Worm (Caenorhabditis elegans) whole organism, L1 larva: Measurements from ENCODE around the gene C45G9.14.

ENCODE experiments used
- C16A3.4 ChIP-seq: fragments of 150-350 bp; optimal IDR thresholded peaks from 2 replicates; lab custom pipeline; 2014; ENCODE audit warnings: missing biosample characterization, missing genetic modification characterization
- aha-1 ChIP-seq: fragments of 150-350 bp; optimal IDR thresholded peaks from 2 replicates; lab custom pipeline; 2014; ENCODE audit warnings: missing biosample characterization, missing genetic modification characterization
- aly-2 ChIP-seq: fragments of 150-350 bp; optimal IDR thresholded peaks from 2 replicates; lab custom pipeline; 2014; ENCODE audit warnings: missing biosample characterization, missing genetic modification characterization
- ceh-82 ChIP-seq, 3 experiments: fragments of 150-350 bp in 1 of 3; sonication (generic microtip) in 2 of 3; optimal IDR thresholded peaks; 2 replicates each; lab custom pipeline; 2014 to 2017; ENCODE audit warnings: missing biosample characterization in 3 of 3, missing genetic modification characterization in 3 of 3
- dsc-1 ChIP-seq: sonication (generic microtip); optimal IDR thresholded peaks from 2 replicates; lab custom pipeline; 2016; ENCODE audit warnings: mild to moderate bottlenecking, missing genetic modification characterization, missing compliant biosample characterization
- efl-1 ChIP-seq, 4 experiments: fragments of 150-350 bp; optimal IDR thresholded peaks in 3 of 4; peaks in 1 of 4; 1 replicate in 1 of 4; 2 replicates in 3 of 4; lab custom pipeline; 2014; ENCODE audit warnings: missing biosample characterization in 2 of 4, missing genetic modification characterization in 2 of 4, missing genetic modification reagents in 2 of 4
- efl-3 ChIP-seq: fragments of 200-800 bp; sonication (Bioruptor generic); optimal IDR thresholded peaks from 2 replicates; lab custom pipeline; 2018; ENCODE audit warnings: mild to moderate bottlenecking, missing genetic modification characterization, missing compliant biosample characterization
- egl-13 ChIP-seq: sonication (generic microtip); optimal IDR thresholded peaks from 2 replicates; lab custom pipeline; 2016; ENCODE audit warnings: missing genotype, missing genetic modification reagents, missing genetic modification characterization, missing compliant biosample characterization
- elt-2 ChIP-seq: sonication (generic microtip); optimal IDR thresholded peaks from 2 replicates; lab custom pipeline; 2016; ENCODE audit warnings: missing genetic modification characterization, mild to moderate bottlenecking, inconsistent platforms, missing compliant biosample characterization, missing genetic modification reagents
- elt-3 ChIP-seq, 6 experiments: fragments of 150-350 bp in 1 of 6; sonication (generic microtip); optimal IDR thresholded peaks; 2 replicates each; lab custom pipeline; 2017 to 2018; ENCODE audit warnings: missing biosample characterization in 6 of 6, missing genetic modification characterization in 6 of 6, inconsistent platforms in 1 of 6
- fkh-10 ChIP-seq: sonication (generic microtip); optimal IDR thresholded peaks from 2 replicates; lab custom pipeline; 2017; ENCODE audit warnings: missing biosample characterization, missing genetic modification reagents, missing genetic modification characterization
- fkh-4 ChIP-seq: sonication (generic microtip); optimal IDR thresholded peaks from 2 replicates; lab custom pipeline; 2016; ENCODE audit warnings: missing compliant biosample characterization, missing genetic modification characterization, borderline replicate concordance
- fos-1 ChIP-seq: fragments of 150-350 bp; optimal IDR thresholded peaks from 2 replicates; lab custom pipeline; 2014; ENCODE audit warnings: missing biosample characterization, missing genetic modification characterization
- hpl-2 ChIP-seq: fragments of 150-350 bp; optimal IDR thresholded peaks from 2 replicates; lab custom pipeline; 2014; ENCODE audit warnings: missing biosample characterization, missing genetic modification reagents, missing genetic modification characterization
- lin-13 ChIP-seq: fragments of 150-350 bp; optimal IDR thresholded peaks from 2 replicates; lab custom pipeline; 2014; ENCODE audit warnings: missing biosample characterization, missing genetic modification reagents, missing genetic modification characterization
- lin-14 ChIP-seq: fragments of 200-800 bp; sonication (Bioruptor generic); optimal IDR thresholded peaks from 2 replicates; lab custom pipeline; 2018; ENCODE audit warnings: mild to moderate bottlenecking, missing genetic modification characterization, moderate library complexity, missing compliant biosample characterization
- lin-39 ChIP-seq: fragments of 150-350 bp; optimal IDR thresholded peaks from 2 replicates; lab custom pipeline; 2014; ENCODE audit warnings: missing biosample characterization, missing genetic modification reagents, missing genetic modification characterization
- lsy-2 ChIP-seq, 2 experiments: fragments of 150-350 bp; optimal IDR thresholded peaks; 2 replicates each; lab custom pipeline; 2014; ENCODE audit warnings: missing biosample characterization in 2 of 2, missing genetic modification characterization in 2 of 2
- mab-9 ChIP-seq: fragments of 200-800 bp; sonication (Bioruptor generic); IDR thresholded peaks from 2 replicates; pipeline ENCODE4 v1.3.6; 2022; ENCODE audit warnings: missing genetic modification reagents, missing genetic modification characterization, missing compliant biosample characterization
- mdl-1 ChIP-seq, 2 experiments: fragments of 150-350 bp; optimal IDR thresholded peaks; 2 replicates each; lab custom pipeline; 2014 to 2017; ENCODE audit warnings: missing biosample characterization in 2 of 2, missing genetic modification characterization in 2 of 2, inconsistent platforms in 1 of 2
- mef-2 ChIP-seq: fragments of 150-350 bp; optimal IDR thresholded peaks from 2 replicates; lab custom pipeline; 2014; ENCODE audit warnings: missing biosample characterization, missing genetic modification characterization
- mep-1 ChIP-seq: fragments of 150-350 bp; optimal IDR thresholded peaks from 2 replicates; lab custom pipeline; 2014; ENCODE audit warnings: missing biosample characterization, missing genetic modification characterization
- nhr-19 ChIP-seq: fragments of 200-800 bp; sonication (Bioruptor generic); conservative IDR thresholded peaks from 2 replicates; pipeline ENCODE4 v1.3.6; 2022; ENCODE audit warnings: missing genetic modification characterization, missing compliant biosample characterization
- nhr-20 ChIP-seq: sonication (generic microtip); optimal IDR thresholded peaks from 2 replicates; lab custom pipeline; 2016; ENCODE audit warnings: mild to moderate bottlenecking, missing genetic modification characterization, missing compliant biosample characterization
- nhr-237 ChIP-seq: fragments of 150-350 bp; optimal IDR thresholded peaks from 2 replicates; lab custom pipeline; 2014; ENCODE audit warnings: missing biosample characterization, missing genetic modification characterization
- nhr-47 ChIP-seq: sonication (generic microtip); optimal IDR thresholded peaks from 2 replicates; lab custom pipeline; 2016; ENCODE audit warnings: mild to moderate bottlenecking, missing genetic modification characterization, moderate library complexity, missing compliant biosample characterization
- nhr-71 ChIP-seq: sonication (generic microtip); optimal IDR thresholded peaks from 2 replicates; lab custom pipeline; 2016; ENCODE audit warnings: mild to moderate bottlenecking, missing genetic modification characterization, moderate library complexity, missing compliant biosample characterization
- nhr-76 ChIP-seq: sonication (generic microtip); optimal IDR thresholded peaks from 2 replicates; lab custom pipeline; 2017; ENCODE audit warnings: missing biosample characterization, missing genetic modification characterization
- nhr-90 ChIP-seq: sonication (generic microtip); optimal IDR thresholded peaks from 2 replicates; lab custom pipeline; 2016; ENCODE audit warnings: mild to moderate bottlenecking, missing genetic modification characterization, missing compliant biosample characterization; ENCODE audit not compliant: poor library complexity
- pax-3 ChIP-seq: fragments of 200-800 bp; sonication (Bioruptor generic); optimal IDR thresholded peaks from 2 replicates; lab custom pipeline; 2018; ENCODE audit warnings: mild to moderate bottlenecking, missing genetic modification characterization, moderate library complexity, missing compliant biosample characterization
- snpc-4 ChIP-seq: fragments of 150-350 bp; optimal IDR thresholded peaks from 2 replicates; lab custom pipeline; 2014; ENCODE audit warnings: missing biosample characterization, missing genetic modification characterization
- snu-23 ChIP-seq: sonication (generic microtip); optimal IDR thresholded peaks from 2 replicates; lab custom pipeline; 2016; ENCODE audit warnings: missing genetic modification characterization, missing compliant biosample characterization
- sptf-1 ChIP-seq: fragments of 150-350 bp; optimal IDR thresholded peaks from 2 replicates; lab custom pipeline; 2014; ENCODE audit warnings: missing biosample characterization, missing genetic modification characterization
- swsn-7 ChIP-seq: sonication (generic microtip); optimal IDR thresholded peaks from 2 replicates; lab custom pipeline; 2016; ENCODE audit warnings: missing genetic modification characterization, missing compliant biosample characterization
- tbx-2 ChIP-seq: sonication (generic microtip); optimal IDR thresholded peaks from 2 replicates; lab custom pipeline; 2016; ENCODE audit warnings: missing genetic modification characterization, missing compliant biosample characterization
- tlp-1 ChIP-seq: fragments of 150-350 bp; optimal IDR thresholded peaks from 2 replicates; lab custom pipeline; 2014; ENCODE audit warnings: missing biosample characterization, missing genetic modification characterization
- unc-130 ChIP-seq: fragments of 150-350 bp; optimal IDR thresholded peaks from 2 replicates; lab custom pipeline; 2017; ENCODE audit warnings: missing biosample characterization, missing genetic modification characterization, inconsistent platforms
- unc-30 ChIP-seq: sonication (generic microtip); optimal IDR thresholded peaks from 2 replicates; lab custom pipeline; 2017; ENCODE audit warnings: missing biosample characterization, missing genetic modification characterization
- unc-98 ChIP-seq: fragments of 200-800 bp; sonication (Bioruptor generic); IDR thresholded peaks from 2 replicates; pipeline ENCODE4 v1.3.6; 2022; ENCODE audit warnings: missing genetic modification characterization, missing compliant biosample characterization
- ztf-4 ChIP-seq: fragments of 150-350 bp; optimal IDR thresholded peaks from 2 replicates; lab custom pipeline; 2014; ENCODE audit warnings: missing biosample characterization, missing genetic modification characterization

C45G9.14 gene

DNA sequence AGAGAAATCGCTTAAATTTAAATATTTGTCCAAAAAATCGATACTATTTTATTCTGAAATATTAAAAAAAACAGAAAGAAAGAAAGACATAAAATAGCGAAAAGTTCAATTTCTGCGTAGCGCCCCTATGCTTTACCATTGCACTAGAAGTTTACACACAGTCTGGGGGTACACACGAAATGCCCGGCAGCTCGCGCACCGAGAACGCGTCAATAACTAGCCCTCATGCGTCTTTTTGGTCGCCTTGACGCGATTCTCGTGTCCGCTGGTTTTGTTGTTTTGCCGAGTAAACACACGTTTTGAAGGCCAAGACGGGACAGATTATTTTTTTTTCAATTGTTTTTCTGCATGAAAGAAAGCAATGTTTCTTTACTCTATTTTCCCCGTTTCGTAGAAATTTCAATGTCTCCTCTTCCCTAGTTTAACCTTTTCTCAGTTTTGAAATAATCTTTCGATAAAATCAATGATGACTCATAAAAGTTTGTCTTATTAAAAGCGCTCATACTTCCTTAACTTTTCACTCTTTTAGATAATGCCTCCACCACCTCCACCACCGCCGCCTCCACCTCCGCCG lies 26.6 kb upstream of the C45G9.14 start, which contains the start of gene wip-1 (continued):
- peak; percentile 61 for TF ChIP-seq nhr-76 (tag; lab: Kevin White, UChicago)
- peak in 5 of 6 experiments; percentile 48 to 96 (median 90) for TF ChIP-seq elt-3 (tag; optimal IDR thresholded peaks at IDR 0.05; lab: Kevin White, UChicago)
- peak; percentile 100 for TF ChIP-seq unc-130 (tag; lab: Kevin White, UChicago)
- TF ChIP-seq efl-1 (optimal IDR thresholded peaks at IDR 0.05; lab: Kevin White, UChicago) = peak; percentile 94 to 95
- TF ChIP-seq efl-1 (GFP tag; optimal IDR thresholded peaks at IDR 0.05 in 1 of 2; lab: Kevin White, UChicago) = peak; percentile 86 to 99
- TF ChIP-seq nhr-237 (tag; lab: Kevin White, UChicago) = peak; percentile 94
- TF ChIP-seq mab-9 (GFP tag; lab: Robert Waterston, UW) = peak; percentile 89
- peak; percentile 99 for TF ChIP-seq mep-1 (tag; lab: Kevin White, UChicago)
- no peak for TF ChIP-seq tlp-1 (tag; lab: Kevin White, UChicago)
- peak; percentile 62 for TF ChIP-seq fkh-4 (tag; lab: Kevin White, UChicago)
- peak; percentile 86 for TF ChIP-seq lin-39
- peak; percentile 95 for TF ChIP-seq egl-13 (tag; lab: Kevin White, UChicago)
- peak; percentile 94 for TF ChIP-seq fos-1
- peak; percentile 99 for TF ChIP-seq nhr-47 (tag; lab: Kevin White, UChicago)
- TF ChIP-seq snu-23 (GFP tag; lab: Kevin White, UChicago) = peak; percentile 99
- no peak for TF ChIP-seq unc-30
- peak; percentile 98 for TF ChIP-seq dsc-1 (tag; lab: Kevin White, UChicago)
- TF ChIP-seq nhr-90 (tag; lab: Kevin White, UChicago) = peak; percentile 99
- TF ChIP-seq aly-2 (tag; lab: Kevin White, UChicago) = peak; percentile 88
- TF ChIP-seq nhr-20 (tag; lab: Kevin White, UChicago) = peak; percentile 99
- peak; percentile 99 for TF ChIP-seq tbx-2 (tag; lab: Kevin White, UChicago)
- TF ChIP-seq nhr-19 (GFP tag; lab: Robert Waterston, UW) = peak; percentile 98
- peak; percentile 90 for TF ChIP-seq hpl-2 (GFP tag; lab: Kevin White, UChicago)
- TF ChIP-seq efl-3 (GFP tag; lab: Kevin White, UChicago) = peak; percentile 84
- TF ChIP-seq unc-98 (GFP tag; lab: Robert Waterston, UW) = peak; percentile 19; the same call in 1 of the 2 replicates
- TF ChIP-seq ceh-82 (tag; optimal IDR thresholded peaks at IDR 0.05; lab: Kevin White, UChicago) = peak; percentile 96 to 99 (median 97)
- TF ChIP-seq pax-3 (tag; lab: Kevin White, UChicago) = peak; percentile 94
- peak; percentile 96 for TF ChIP-seq aha-1 (tag; lab: Kevin White, UChicago)
- peak; percentile 99 for TF ChIP-seq swsn-7 (tag; lab: Kevin White, UChicago)
- peak; percentile 92 for TF ChIP-seq snpc-4 (tag; lab: Kevin White, UChicago)
- TF ChIP-seq C16A3.4 (tag; lab: Kevin White, UChicago) = peak; percentile 99
- peak; percentile 98 for TF ChIP-seq lin-13
- peak; percentile 98 for TF ChIP-seq ztf-4 (tag; lab: Kevin White, UChicago)

DNA sequence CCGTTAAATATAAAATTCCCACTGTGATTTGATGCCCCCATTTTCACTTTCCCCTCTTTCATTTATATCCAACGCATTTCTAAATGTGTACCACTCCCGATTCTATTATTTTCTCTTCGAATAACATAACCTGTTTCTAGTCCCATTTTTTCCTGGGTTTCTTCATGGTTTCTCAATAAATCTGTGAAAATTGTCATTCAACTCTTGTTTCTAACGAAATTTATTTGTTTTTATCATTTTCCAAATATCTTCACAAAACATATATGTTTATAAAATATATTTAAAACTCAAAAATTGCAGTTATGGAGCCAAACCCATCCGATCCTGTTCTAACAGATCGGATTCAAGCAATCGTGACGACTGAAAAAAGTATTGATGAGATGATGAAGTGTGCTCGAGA lies 23.9 kb upstream of the C45G9.14 start, which contains the start of gene mdt-11:
mdt-11 (plus strand) TSS at position 301 of the 400 bp plus-strand sequence.
- TF ChIP-seq mef-2 (tag; lab: Kevin White, UChicago) (no peak), lin-14 (GFP tag; lab: Kevin White, UChicago) (no peak), unc-98 (GFP tag; lab: Robert Waterston, UW) (no peak), sptf-1 (tag; lab: Kevin White, UChicago) (no peak), fkh-10 (GFP tag; lab: Kevin White, UChicago) (no peak), nhr-71 (no peak), nhr-20 (tag; lab: Kevin White, UChicago) (no peak), dsc-1 (tag; lab: Kevin White, UChicago) (no peak), lsy-2 (tag; optimal IDR thresholded peaks at IDR 0.05; lab: Kevin White, UChicago) (no peak), elt-2 (no peak), fkh-4 (tag; lab: Kevin White, UChicago) (no peak), mdl-1 (tag; optimal IDR thresholded peaks at IDR 0.05; lab: Kevin White, UChicago) (no peak)
